Worm (Caenorhabditis elegans): ENCODE data around the gene dex-1.

Gene dex-1

DNA sequence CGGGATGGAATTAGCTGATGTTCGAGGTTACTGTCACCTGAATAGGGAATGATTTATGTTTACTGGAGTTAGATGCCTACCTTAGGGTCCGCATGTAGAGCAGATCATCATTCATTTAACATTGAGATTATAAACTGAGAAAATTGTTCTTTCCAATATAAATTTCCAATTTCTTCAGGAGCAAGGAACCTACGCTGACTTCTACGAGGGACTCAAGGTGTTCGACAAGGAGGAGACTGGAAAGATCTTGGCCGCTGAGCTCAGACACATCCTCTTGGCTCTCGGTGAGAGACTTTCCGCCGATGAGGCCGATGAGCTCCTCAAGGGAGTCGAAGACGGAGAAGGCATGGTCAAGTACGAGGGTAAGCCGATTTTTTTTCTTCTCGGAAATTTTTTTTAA, 40.6 kb downstream of the dex-1 start:
- TF ChIP-seq sem-2 (GFP tag; optimal IDR thresholded peaks at IDR 0.05), result no peak
- no peak for TF ChIP-seq nhr-12 (tag; optimal IDR thresholded peaks at IDR 0.05)
- TF ChIP-seq sptf-1 (tag; optimal IDR thresholded peaks at IDR 0.05), result no peak
- no peak for TF ChIP-seq ceh-43 (GFP tag; optimal IDR thresholded peaks at IDR 0.05)
- no peak for TF ChIP-seq ceh-83 (GFP tag; optimal IDR thresholded peaks at IDR 0.05)
- TF ChIP-seq elt-3 (tag; optimal IDR thresholded peaks at IDR 0.05), result no peak
- no peak for TF ChIP-seq lsy-2 (tag; optimal IDR thresholded peaks at IDR 0.05)
- TF ChIP-seq ztf-11 (tag; optimal IDR thresholded peaks at IDR 0.05), result no peak
- no peak for TF ChIP-seq M03D4.4 (tag; optimal IDR thresholded peaks at IDR 0.05)
- TF ChIP-seq ces-1 (GFP tag; optimal IDR thresholded peaks at IDR 0.05), result no peak
- no peak for TF ChIP-seq nhr-28 (tag; optimal IDR thresholded peaks at IDR 0.05)
- no peak for TF ChIP-seq mab-5 (tag; optimal IDR thresholded peaks at IDR 0.05)
- TF ChIP-seq mep-1 (tag; optimal IDR thresholded peaks at IDR 0.05), result no peak
- no peak for TF ChIP-seq zip-8 (tag; optimal IDR thresholded peaks at IDR 0.05)
- TF ChIP-seq mls-2 (tag; optimal IDR thresholded peaks at IDR 0.05), result no peak
- TF ChIP-seq flh-1 (GFP tag; optimal IDR thresholded peaks at IDR 0.05), result no peak
- TF ChIP-seq hlh-1 (tag; optimal IDR thresholded peaks at IDR 0.05), result no peak
- TF ChIP-seq bed-3 (GFP tag; optimal IDR thresholded peaks at IDR 0.05), result no peak
- TF ChIP-seq lin-13 (tag; optimal IDR thresholded peaks at IDR 0.05), result no peak
- no peak for TF ChIP-seq lin-32 (GFP tag; optimal IDR thresholded peaks at IDR 0.05)

ce11 chrIII:5568265-5568664, 42.4 kb downstream of the dex-1 start:
- TF ChIP-seq nhr-28 (tag; optimal IDR thresholded peaks at IDR 0.05), result no peak
- no peak for TF ChIP-seq flh-1 (GFP tag; optimal IDR thresholded peaks at IDR 0.05)
- TF ChIP-seq drap-1 (GFP tag; optimal IDR thresholded peaks at IDR 0.05), result no peak
- no peak for TF ChIP-seq elt-1 (tag; optimal IDR thresholded peaks at IDR 0.05; ENCODE audit: borderline replicate concordance, insufficient read depth)
- no peak for TF ChIP-seq mls-2 (tag; optimal IDR thresholded peaks at IDR 0.05)
- TF ChIP-seq cnd-1 (tag; optimal IDR thresholded peaks at IDR 0.05), result no peak
- TF ChIP-seq zip-8 (tag; optimal IDR thresholded peaks at IDR 0.05), result no peak
- no peak for TF ChIP-seq tbx-8 (GFP tag; optimal IDR thresholded peaks at IDR 0.05)
- TF ChIP-seq mep-1 (tag; optimal IDR thresholded peaks at IDR 0.05), result no peak
- no peak for TF ChIP-seq nhr-12 (tag; optimal IDR thresholded peaks at IDR 0.05)
- TF ChIP-seq unc-62 (GFP tag; optimal IDR thresholded peaks at IDR 0.05), result no peak
- no peak for TF ChIP-seq ztf-11 (tag; optimal IDR thresholded peaks at IDR 0.05)
- TF ChIP-seq lsy-2 (tag; optimal IDR thresholded peaks at IDR 0.05), result no peak
- TF ChIP-seq nhr-2 (tag; optimal IDR thresholded peaks at IDR 0.05), result no peak
- no peak for TF ChIP-seq ces-1 (GFP tag; optimal IDR thresholded peaks at IDR 0.05)
- no peak for TF ChIP-seq sptf-1 (tag; optimal IDR thresholded peaks at IDR 0.05)
- TF ChIP-seq bed-3 (GFP tag; optimal IDR thresholded peaks at IDR 0.05), result no peak

- TF ChIP-seq bed-3 (GFP tag; optimal IDR thresholded peaks at IDR 0.05), result no peak
- TF ChIP-seq cnd-1 (tag; optimal IDR thresholded peaks at IDR 0.05), result no peak
- TF ChIP-seq pha-4 (tag; optimal IDR thresholded peaks at IDR 0.05), result no peak
- no peak for TF ChIP-seq drap-1 (GFP tag; optimal IDR thresholded peaks at IDR 0.05)
- no peak for TF ChIP-seq tbx-8 (GFP tag; optimal IDR thresholded peaks at IDR 0.05)
- TF ChIP-seq lin-13 (tag; optimal IDR thresholded peaks at IDR 0.05), result no peak
- no peak for TF ChIP-seq ceh-39 (tag; optimal IDR thresholded peaks at IDR 0.05)
These were observed 42.8 kb downstream of the dex-1 start, which contains the start of gene nspb-12 for ce11 chrIII:5568679-5569078. nspb-12 (minus strand) TSS chrIII:5568779.

- TF ChIP-seq lin-13 (tag; optimal IDR thresholded peaks at IDR 0.05), result no peak
- TF ChIP-seq zip-8 (tag; optimal IDR thresholded peaks at IDR 0.05), result no peak
- TF ChIP-seq lsy-2 (tag; optimal IDR thresholded peaks at IDR 0.05), result no peak
- no peak for TF ChIP-seq mls-2 (tag; optimal IDR thresholded peaks at IDR 0.05)
- TF ChIP-seq nhr-76 (tag; optimal IDR thresholded peaks at IDR 0.05), result no peak
- TF ChIP-seq unc-62 (GFP tag; optimal IDR thresholded peaks at IDR 0.05), result no peak
- no peak for TF ChIP-seq hlh-1 (tag; optimal IDR thresholded peaks at IDR 0.05)
- no peak for TF ChIP-seq pha-4 (tag; optimal IDR thresholded peaks at IDR 0.05)
- TF ChIP-seq ztf-11 (tag; optimal IDR thresholded peaks at IDR 0.05), result no peak
- TF ChIP-seq nhr-237 (tag; optimal IDR thresholded peaks at IDR 0.05), result no peak
- TF ChIP-seq ces-1 (GFP tag; optimal IDR thresholded peaks at IDR 0.05), result no peak
- TF ChIP-seq drap-1 (GFP tag; optimal IDR thresholded peaks at IDR 0.05), result no peak
- no peak for TF ChIP-seq ham-2 (GFP tag; optimal IDR thresholded peaks at IDR 0.05)
- no peak for TF ChIP-seq mab-5 (tag; optimal IDR thresholded peaks at IDR 0.05)
- no peak for TF ChIP-seq elt-1 (tag; optimal IDR thresholded peaks at IDR 0.05; ENCODE audit: borderline replicate concordance, insufficient read depth)
- no peak for TF ChIP-seq elt-3 (tag; optimal IDR thresholded peaks at IDR 0.05)
- no peak for TF ChIP-seq nhr-12 (tag; optimal IDR thresholded peaks at IDR 0.05)
- TF ChIP-seq M03D4.4 (tag; optimal IDR thresholded peaks at IDR 0.05), result no peak
These were observed 45.0 kb downstream of the dex-1 start for ce11 chrIII:5570814-5571443.

Data from whole organism, mixed stage, embryonic.